Worm (Caenorhabditis elegans) whole organism, young adult: ENCODE data around the gene gcy-19.

Source experiments
- attf-3 ChIP-seq: fragments of 200-800 bp; sonication (Bioruptor generic); conservative IDR thresholded peaks from 2 replicates; pipeline ENCODE4 v1.3.6; 2022; ENCODE audit warnings: missing genetic modification reagents, missing genetic modification characterization, missing compliant biosample characterization
- cebp-2 ChIP-seq: fragments of 200-800 bp; sonication (Bioruptor generic); IDR thresholded peaks from 2 replicates; pipeline ENCODE4 v1.3.6; 2022; ENCODE audit warnings: missing genetic modification characterization, missing compliant biosample characterization
- dpl-1 ChIP-seq: fragments of 150-350 bp; optimal IDR thresholded peaks from 2 replicates; lab custom pipeline; 2014; ENCODE audit warnings: missing biosample characterization, missing genetic modification reagents, missing genetic modification characterization
- gei-17 ChIP-seq: fragments of 200-800 bp; sonication (Bioruptor generic); optimal IDR thresholded peaks from 2 replicates; lab custom pipeline; 2018; ENCODE audit warnings: mild to moderate bottlenecking, missing genetic modification characterization, missing compliant biosample characterization
- let-607 ChIP-seq, 2 experiments: fragments of 200-800 bp in 1 of 2; sonication (Bioruptor generic) in 1 of 2; sonication (generic microtip) in 1 of 2; optimal IDR thresholded peaks; 2 replicates each; lab custom pipeline; 2016 to 2018; ENCODE audit warnings: mild to moderate bottlenecking in 2 of 2, missing compliant biosample characterization in 2 of 2, missing genetic modification characterization in 2 of 2, moderate library complexity in 2 of 2, missing genotype in 1 of 2
- mes-4 ChIP-seq: sonication (generic microtip); optimal IDR thresholded peaks from 2 replicates; lab custom pipeline; 2016; ENCODE audit warnings: missing genotype, missing genetic modification characterization, missing compliant biosample characterization
- nfya-1 ChIP-seq: sonication (generic microtip); optimal IDR thresholded peaks from 2 replicates; lab custom pipeline; 2017; ENCODE audit warnings: antibody characterized with exemption, missing compliant biosample characterization, missing genetic modification characterization, borderline replicate concordance; ENCODE audit not compliant: insufficient read depth
- nhr-90 ChIP-seq: sonication (generic microtip); optimal IDR thresholded peaks from 2 replicates; lab custom pipeline; 2016; ENCODE audit warnings: missing genotype, mild to moderate bottlenecking, missing genetic modification characterization, missing compliant biosample characterization
- pha-4 ChIP-seq: fragments of 150-350 bp; sonication (generic microtip); optimal IDR thresholded peaks from 2 replicates; lab custom pipeline; 2014; ENCODE audit warnings: missing biosample characterization, missing genetic modification reagents, missing genetic modification characterization
- snpc-1.1 ChIP-seq: sonication (generic microtip); optimal IDR thresholded peaks from 2 replicates; lab custom pipeline; 2017; ENCODE audit warnings: missing genetic modification characterization, mild to moderate bottlenecking, missing compliant biosample characterization, antibody characterized with exemption, moderate library complexity, missing genotype, missing genetic modification reagents; ENCODE audit not compliant: insufficient read depth
- snpc-4 ChIP-seq, 5 experiments: fragments of 150-350 bp in 1 of 5; sonication (generic microtip) in 4 of 5; optimal IDR thresholded peaks; 2 replicates each; lab custom pipeline; 2014 to 2018; ENCODE audit warnings: missing genetic modification characterization in 5 of 5, missing biosample characterization in 3 of 5, antibody characterized with exemption in 2 of 5, mild to moderate bottlenecking in 2 of 5, missing compliant biosample characterization in 2 of 5, missing genotype in 2 of 5, moderate library complexity in 2 of 5, missing genetic modification reagents in 1 of 5
- unc-130 ChIP-seq: sonication (generic microtip); optimal IDR thresholded peaks from 2 replicates; lab custom pipeline; 2016; ENCODE audit warnings: missing genetic modification reagents, missing genetic modification characterization, missing compliant biosample characterization
- unc-62 ChIP-seq: fragments of 150-350 bp; optimal IDR thresholded peaks from 2 replicates; lab custom pipeline; 2014; ENCODE audit warnings: missing biosample characterization, missing genetic modification reagents, missing genetic modification characterization
- ztf-18 ChIP-seq: sonication (generic microtip); optimal IDR thresholded peaks from 2 replicates; lab custom pipeline; 2016; ENCODE audit warnings: missing genotype, mild to moderate bottlenecking, missing genetic modification characterization, missing compliant biosample characterization

ce11 chrII:3230422-3230821 is 28.7 kb downstream of the gcy-19 start, which contains the start of gene srh-297:
- TF ChIP-seq unc-130 (GFP tag; lab: Kevin White, UChicago) (no peak), ztf-18 (tag; lab: Kevin White, UChicago) (no peak), nhr-90 (tag; lab: Kevin White, UChicago) (no peak), nfya-1 (tag; lab: Kevin White, UChicago) (no peak), snpc-4 (GFP tag; optimal IDR thresholded peaks at IDR 0.05; lab: Kevin White, UChicago) (no peak), snpc-4 (tag; optimal IDR thresholded peaks at IDR 0.05; lab: Kevin White, UChicago) (no peak), gei-17 (GFP tag; lab: Kevin White, UChicago) (no peak), unc-62 (GFP tag; lab: Kevin White, UChicago) (no peak), mes-4 (tag; lab: Kevin White, UChicago) (no peak), cebp-2 (GFP tag; lab: Robert Waterston, UW) (no peak), dpl-1 (GFP tag; lab: Kevin White, UChicago) (no peak), let-607 (tag; optimal IDR thresholded peaks at IDR 0.05; lab: Kevin White, UChicago) (no peak), snpc-1.1 (tag; lab: Kevin White, UChicago) (no peak), attf-3 (no peak), pha-4 (tag; lab: Kevin White, UChicago) (no peak)
